Fruit fly (Drosophila melanogaster): ENCODE data around the gene SkpE.

dm6 chrX:19781861-19782260 lies 42.0 kb downstream of the SkpE start:
- no peak for TF ChIP-seq sv (GFP tag; optimal IDR thresholded peaks at IDR 0.05)
- TF ChIP-seq usp (GFP tag; optimal IDR thresholded peaks at IDR 0.05) = no peak
- TF ChIP-seq Dfd (GFP tag; optimal IDR thresholded peaks at IDR 0.05) = peak; percentile 90
- TF ChIP-seq Abd-B (GFP tag; optimal IDR thresholded peaks at IDR 0.05) = no peak
- no peak for TF ChIP-seq OdsH (GFP tag; optimal IDR thresholded peaks at IDR 0.05)
- no peak for TF ChIP-seq pan (optimal IDR thresholded peaks at IDR 0.05)
- TF ChIP-seq jim (GFP tag; optimal IDR thresholded peaks at IDR 0.05) = no peak
- TF ChIP-seq h (GFP tag; optimal IDR thresholded peaks at IDR 0.05) = no peak
- TF ChIP-seq tai (GFP tag; optimal IDR thresholded peaks at IDR 0.05) = no peak
- TF ChIP-seq Sp1 (GFP tag; optimal IDR thresholded peaks at IDR 0.05) = no peak
- TF ChIP-seq fru (GFP tag; optimal IDR thresholded peaks at IDR 0.05) = no peak
- TF ChIP-seq CG32264 (GFP tag; optimal IDR thresholded peaks at IDR 0.05) = no peak

All from whole organism, wandering third instar larva.